Fruit fly (Drosophila melanogaster) whole organism, pupa: ENCODE measurements around the gene Cdc5.

Source experiments
- CG12605 ChIP-seq: fragments of 200-800 bp; sonication (Bioruptor generic); IDR thresholded peaks from 2 replicates; pipeline ENCODE4 v1.3.6; 2022; ENCODE audit warnings: missing biosample characterization, missing genetic modification characterization
- CG4496 ChIP-seq: fragments of 200-800 bp; sonication (Bioruptor generic); IDR thresholded peaks from 3 replicates; pipeline ENCODE4 v1.3.6; 2022; ENCODE audit warnings: missing biosample characterization, missing genetic modification characterization
- CG8301 ChIP-seq: fragments of 200-800 bp; sonication (Bioruptor generic); optimal IDR thresholded peaks from 2 replicates; lab custom pipeline; 2018; ENCODE audit warnings: missing biosample characterization, mild to moderate bottlenecking, missing genetic modification characterization
- Pif1A ChIP-seq: fragments of 200-800 bp; sonication (Bioruptor generic); optimal IDR thresholded peaks from 3 replicates; lab custom pipeline; 2016; ENCODE audit warnings: missing biosample characterization, missing genetic modification characterization
- Pif1B ChIP-seq: fragments of 200-800 bp; sonication (Bioruptor generic); optimal IDR thresholded peaks from 3 replicates; lab custom pipeline; 2016; ENCODE audit warnings: missing biosample characterization, missing genetic modification characterization
- Snoo ChIP-seq: fragments of 200-800 bp; sonication (Bioruptor generic); optimal IDR thresholded peaks from 3 replicates; lab custom pipeline; 2017; ENCODE audit warnings: missing biosample characterization, mild to moderate bottlenecking, missing genetic modification characterization, inconsistent platforms
- gl ChIP-seq: fragments of 200-800 bp; sonication (Bioruptor generic); optimal IDR thresholded peaks from 2 replicates; lab custom pipeline; 2018; ENCODE audit warnings: missing biosample characterization, mild to moderate bottlenecking, missing genetic modification characterization

dm6 chr3L:311607-312006 is 49.6 kb downstream of the Cdc5 start:
- TF ChIP-seq CG8301 (no peak), gl (tag; lab: Kevin White, UChicago) (no peak), Pif1A (no peak), Pif1B (no peak), CG12605 (GFP tag; lab: Robert Waterston, UW) (no peak), CG4496 (GFP tag; lab: Robert Waterston, UW) (no peak), Snoo (no peak)
